Fruit fly (Drosophila melanogaster) whole organism, adult: Measurements from ENCODE around the gene und.

Experiments
- CG12768 ChIP-seq: fragments of 200-800 bp; sonication (Bioruptor generic); optimal IDR thresholded peaks from 2 replicates; lab custom pipeline; 2017; ENCODE audit warnings: missing biosample characterization, missing genetic modification characterization, mild to moderate bottlenecking, moderate library complexity, missing genetic modification reagents
- CG1620 ChIP-seq: fragments of 200-800 bp; sonication (Bioruptor generic); optimal IDR thresholded peaks from 2 replicates; lab custom pipeline; 2016; ENCODE audit warnings: missing biosample characterization, missing genetic modification characterization
- CG33017 ChIP-seq: fragments of 200-800 bp; sonication (Bioruptor generic); optimal IDR thresholded peaks from 2 replicates; lab custom pipeline; 2018; ENCODE audit warnings: missing biosample characterization, mild to moderate bottlenecking, missing genetic modification characterization, moderate library complexity
- CG5204 ChIP-seq: fragments of 200-800 bp; sonication (Bioruptor generic); optimal IDR thresholded peaks from 2 replicates; lab custom pipeline; 2016; ENCODE audit warnings: missing biosample characterization, missing genetic modification characterization
- CG7101 ChIP-seq: fragments of 200-800 bp; sonication (Bioruptor generic); optimal IDR thresholded peaks from 2 replicates; lab custom pipeline; 2018; ENCODE audit warnings: missing biosample characterization, mild to moderate bottlenecking, missing genetic modification characterization, moderate library complexity
- Clk ChIP-seq: fragments of 200-800 bp; sonication (Bioruptor generic); optimal IDR thresholded peaks from 2 replicates; lab custom pipeline; 2017; ENCODE audit warnings: missing biosample characterization, missing genetic modification characterization
- Crg-1 ChIP-seq: fragments of 200-800 bp; sonication (Bioruptor generic); optimal IDR thresholded peaks from 2 replicates; lab custom pipeline; 2016; ENCODE audit warnings: missing biosample characterization, missing genetic modification characterization
- Mnt ChIP-seq: fragments of 200-800 bp; sonication (Bioruptor generic); optimal IDR thresholded peaks from 2 replicates; lab custom pipeline; 2016; ENCODE audit warnings: missing biosample characterization, mild to moderate bottlenecking, missing genetic modification characterization
- bab1 ChIP-seq: fragments of 200-800 bp; sonication (Bioruptor generic); optimal IDR thresholded peaks from 3 replicates; lab custom pipeline; 2019; ENCODE audit warnings: missing biosample characterization, mild to moderate bottlenecking, missing genetic modification characterization, moderate library complexity
- kay ChIP-seq: fragments of 200-800 bp; sonication (Bioruptor generic); peaks from one replicate; lab custom pipeline; 2016; ENCODE audit warnings: missing biosample characterization, missing genetic modification characterization, borderline replicate concordance
- ovo ChIP-seq: fragments of 200-800 bp; sonication (Bioruptor generic); optimal IDR thresholded peaks from 2 replicates; lab custom pipeline; 2016; ENCODE audit warnings: missing biosample characterization, missing genetic modification characterization
- tj ChIP-seq: fragments of 200-800 bp; sonication (Bioruptor generic); optimal IDR thresholded peaks from 3 replicates; lab custom pipeline; 2017; ENCODE audit warnings: missing biosample characterization, mild to moderate bottlenecking, missing genetic modification characterization, moderate library complexity

- TF ChIP-seq ovo (GFP tag; lab: Kevin White, UChicago) (peak; percentile 2), Clk (GFP tag; lab: Kevin White, UChicago) (no peak), bab1 (GFP tag; lab: Kevin White, UChicago) (no peak), CG1620 (GFP tag; lab: Kevin White, UChicago) (no peak), CG12768 (GFP tag; lab: Kevin White, UChicago) (no peak), tj (GFP tag; lab: Kevin White, UChicago) (no peak), Mnt (GFP tag; lab: Kevin White, UChicago) (peak; percentile 10), CG7101 (tag; lab: Kevin White, UChicago) (peak; percentile 25), CG33017 (tag; lab: Kevin White, UChicago) (no peak), Crg-1 (GFP tag; lab: Kevin White, UChicago) (peak; percentile 10), CG5204 (GFP tag; lab: Kevin White, UChicago) (no peak), kay (GFP tag; lab: Kevin White, UChicago) (peak; percentile 35)
These were observed 11.9 kb downstream of the und start, which contains the start of the genes ppk11 and ppk16 for dm6 chr2L:9774980-9775628.
